Worm (Caenorhabditis elegans) whole organism, L4 larva: ENCODE measurements around the gene F13E9.19.

Experiments used
- D1046.2 ChIP-seq: fragments of 200-800 bp; sonication (Bioruptor generic); IDR thresholded peaks from 2 replicates; pipeline ENCODE4 v1.3.6; 2022; ENCODE audit warnings: missing genetic modification characterization, missing compliant biosample characterization
- T20F7.1 ChIP-seq: fragments of 200-800 bp; sonication (Bioruptor generic); optimal IDR thresholded peaks from 2 replicates; lab custom pipeline; 2018; ENCODE audit warnings: mild to moderate bottlenecking, missing genetic modification characterization, missing compliant biosample characterization
- Y48G9A.11 ChIP-seq: fragments of 200-800 bp; sonication (Bioruptor generic); IDR thresholded peaks from 2 replicates; pipeline ENCODE4 v1.3.6; 2022; ENCODE audit warnings: missing genetic modification reagents, missing genetic modification characterization, missing compliant biosample characterization
- ZK337.2 ChIP-seq: fragments of 200-800 bp; sonication (Bioruptor generic); IDR thresholded peaks from 2 replicates; pipeline ENCODE4 v1.3.6; 2022; ENCODE audit warnings: missing genetic modification reagents, missing genetic modification characterization, missing compliant biosample characterization
- ZK546.5 ChIP-seq, 2 experiments: sonication (generic microtip); optimal IDR thresholded peaks; 2 replicates each; lab custom pipeline; 2017; ENCODE audit warnings: missing biosample characterization in 2 of 2, missing genetic modification characterization in 2 of 2
- ama-1 ChIP-seq: fragments of 150-350 bp; optimal IDR thresholded peaks from 2 replicates; lab custom pipeline; 2014; ENCODE audit warnings: inconsistent platforms, mixed read lengths
- arid-1 ChIP-seq: fragments of 200-800 bp; sonication (Bioruptor generic); conservative IDR thresholded peaks from 2 replicates; pipeline ENCODE4 v1.3.6; 2022; ENCODE audit warnings: missing genetic modification reagents, missing genetic modification characterization, missing compliant biosample characterization
- ceh-20 ChIP-seq: fragments of 200-800 bp; sonication (Bioruptor generic); IDR thresholded peaks from 2 replicates; pipeline ENCODE4 v1.3.6; 2022; ENCODE audit warnings: missing genetic modification reagents, missing genetic modification characterization, missing compliant biosample characterization
- ceh-28 ChIP-seq: fragments of 150-350 bp; optimal IDR thresholded peaks from 2 replicates; lab custom pipeline; 2014; ENCODE audit warnings: missing biosample characterization, missing genetic modification reagents, missing genetic modification characterization
- ceh-62 ChIP-seq: sonication (generic microtip); optimal IDR thresholded peaks from 2 replicates; lab custom pipeline; 2017; ENCODE audit warnings: missing biosample characterization, missing genetic modification characterization
- ceh-82 ChIP-seq: sonication (generic microtip); optimal IDR thresholded peaks from 2 replicates; lab custom pipeline; 2017; ENCODE audit warnings: missing biosample characterization, missing genetic modification characterization
- ces-1 ChIP-seq: fragments of 150-350 bp; sonication (generic microtip); optimal IDR thresholded peaks from 4 replicates; lab custom pipeline; 2014; ENCODE audit warnings: missing biosample characterization, missing genetic modification reagents, missing genetic modification characterization
- cey-2 ChIP-seq: sonication (generic microtip); optimal IDR thresholded peaks from 3 replicates; lab custom pipeline; 2017; ENCODE audit warnings: missing genetic modification characterization, mild to moderate bottlenecking, missing compliant biosample characterization, antibody characterized with exemption, borderline replicate concordance; ENCODE audit not compliant: insufficient read depth
- daf-12 ChIP-seq: fragments of 150-350 bp; optimal IDR thresholded peaks from 2 replicates; lab custom pipeline; 2014; ENCODE audit warnings: missing biosample characterization, missing genetic modification reagents, missing genetic modification characterization
- daf-16 ChIP-seq, 3 experiments: sonication (generic microtip); optimal IDR thresholded peaks; 2 replicates each; lab custom pipeline; 2016 to 2017; ENCODE audit warnings: missing genetic modification characterization in 3 of 3, missing genetic modification reagents in 3 of 3, mild to moderate bottlenecking in 2 of 3, missing compliant biosample characterization in 2 of 3, missing biosample characterization in 1 of 3, moderate library complexity in 1 of 3
- daf-19 ChIP-seq: fragments of 200-800 bp; sonication (Bioruptor generic); conservative IDR thresholded peaks from 2 replicates; pipeline ENCODE4 v1.3.6; 2022; ENCODE audit warnings: missing genetic modification characterization, missing compliant biosample characterization
- dmd-6 ChIP-seq: fragments of 200-800 bp; sonication (Bioruptor generic); IDR thresholded peaks from 2 replicates; pipeline ENCODE4 v1.3.6; 2022; ENCODE audit warnings: missing genetic modification reagents, missing genetic modification characterization, missing compliant biosample characterization
- dpl-1 ChIP-seq: fragments of 150-350 bp; optimal IDR thresholded peaks from 2 replicates; lab custom pipeline; 2014; ENCODE audit warnings: missing biosample characterization, missing genetic modification reagents, missing genetic modification characterization
- egl-27 ChIP-seq: sonication (generic microtip); optimal IDR thresholded peaks from 3 replicates; lab custom pipeline; 2017; ENCODE audit warnings: missing biosample characterization, missing genetic modification reagents, missing genetic modification characterization
- hif-1 ChIP-seq, 2 experiments: sonication (generic microtip); optimal IDR thresholded peaks; 2 replicates each; lab custom pipeline; 2016 to 2017; ENCODE audit warnings: missing compliant biosample characterization in 2 of 2, missing genetic modification characterization in 2 of 2, missing genetic modification reagents in 2 of 2, missing genotype in 2 of 2, mild to moderate bottlenecking in 1 of 2
- hlh-11 ChIP-seq: fragments of 200-800 bp; sonication (Bioruptor generic); optimal IDR thresholded peaks from 2 replicates; lab custom pipeline; 2018; ENCODE audit warnings: mild to moderate bottlenecking, missing genetic modification characterization, missing compliant biosample characterization
- hlh-30 ChIP-seq: sonication (generic microtip); optimal IDR thresholded peaks from 2 replicates; lab custom pipeline; 2017; ENCODE audit warnings: antibody characterized with exemption, mild to moderate bottlenecking, missing genetic modification characterization, missing compliant biosample characterization; ENCODE audit not compliant: insufficient read depth
- hmg-1.1 ChIP-seq: fragments of 200-800 bp; sonication (Bioruptor generic); IDR thresholded peaks from 2 replicates; pipeline ENCODE4 v1.3.6; 2022; ENCODE audit warnings: missing genetic modification reagents, missing genetic modification characterization, missing compliant biosample characterization
- lim-7 ChIP-seq: fragments of 200-800 bp; sonication (Bioruptor generic); IDR thresholded peaks from 2 replicates; pipeline ENCODE4 v1.3.6; 2022; ENCODE audit warnings: missing genetic modification characterization, missing compliant biosample characterization
- lin-1 ChIP-seq: fragments of 200-800 bp; sonication (Bioruptor generic); IDR thresholded peaks from 2 replicates; pipeline ENCODE4 v1.3.6; 2022; ENCODE audit warnings: missing genetic modification reagents, missing genetic modification characterization, missing compliant biosample characterization
- lin-15B ChIP-seq: fragments of 150-350 bp; sonication (generic microtip); optimal IDR thresholded peaks from 3 replicates; lab custom pipeline; 2014; ENCODE audit warnings: missing biosample characterization, missing genetic modification characterization
- lin-29 ChIP-seq: fragments of 200-800 bp; sonication (Bioruptor generic); IDR thresholded peaks from 2 replicates; pipeline ENCODE4 v1.3.6; 2022; ENCODE audit warnings: missing genetic modification reagents, missing genetic modification characterization, missing compliant biosample characterization
- lsy-2 ChIP-seq, 2 experiments: fragments of 150-350 bp in 1 of 2; sonication (generic microtip) in 1 of 2; optimal IDR thresholded peaks; 2 replicates each; lab custom pipeline; 2014 to 2017; ENCODE audit warnings: missing biosample characterization in 2 of 2, missing genetic modification characterization in 2 of 2
- madf-9 ChIP-seq: fragments of 200-800 bp; sonication (Bioruptor generic); conservative IDR thresholded peaks from 2 replicates; pipeline ENCODE4 v1.3.6; 2022; ENCODE audit warnings: missing genetic modification reagents, missing genetic modification characterization, missing compliant biosample characterization
- mdt-29 ChIP-seq: fragments of 200-800 bp; sonication (Bioruptor generic); IDR thresholded peaks from 2 replicates; pipeline ENCODE4 v1.3.6; 2022; ENCODE audit warnings: missing genetic modification reagents, missing genetic modification characterization, missing compliant biosample characterization
- mep-1 ChIP-seq: fragments of 150-350 bp; sonication (generic microtip); optimal IDR thresholded peaks from 3 replicates; lab custom pipeline; 2014; ENCODE audit warnings: missing biosample characterization, missing genetic modification characterization
- mxl-2 ChIP-seq: fragments of 200-800 bp; sonication (Bioruptor generic); conservative IDR thresholded peaks from 2 replicates; pipeline ENCODE4 v1.3.6; 2022; ENCODE audit warnings: missing genetic modification reagents, missing genetic modification characterization, missing compliant biosample characterization
- mxl-3 ChIP-seq: fragments of 200-800 bp; sonication (Bioruptor generic); optimal IDR thresholded peaks from 2 replicates; lab custom pipeline; 2018; ENCODE audit warnings: mild to moderate bottlenecking, missing genetic modification characterization, missing compliant biosample characterization
- nhr-102 ChIP-seq: sonication (generic microtip); optimal IDR thresholded peaks from 2 replicates; lab custom pipeline; 2016; ENCODE audit warnings: mild to moderate bottlenecking, missing genetic modification characterization, moderate library complexity, missing compliant biosample characterization
- nhr-25 ChIP-seq: sonication (generic microtip); optimal IDR thresholded peaks from 2 replicates; lab custom pipeline; 2017; ENCODE audit warnings: missing genetic modification characterization, mild to moderate bottlenecking, missing compliant biosample characterization, antibody characterized with exemption, moderate library complexity, borderline replicate concordance; ENCODE audit not compliant: insufficient read depth
- nhr-28 ChIP-seq: fragments of 150-350 bp; optimal IDR thresholded peaks from 2 replicates; lab custom pipeline; 2014; ENCODE audit warnings: missing biosample characterization, missing genetic modification characterization
- rbr-2 ChIP-seq: sonication (generic microtip); optimal IDR thresholded peaks from 2 replicates; lab custom pipeline; 2016; ENCODE audit warnings: missing genotype, missing genetic modification characterization, missing compliant biosample characterization
- sdz-12 ChIP-seq: fragments of 200-800 bp; sonication (Bioruptor generic); optimal IDR thresholded peaks from 2 replicates; lab custom pipeline; 2018; ENCODE audit warnings: mild to moderate bottlenecking, missing genetic modification characterization, missing compliant biosample characterization
- set-16 ChIP-seq: fragments of 200-800 bp; sonication (Bioruptor generic); IDR thresholded peaks from 2 replicates; pipeline ENCODE4 v1.3.6; 2022; ENCODE audit warnings: missing genetic modification reagents, missing genetic modification characterization, missing compliant biosample characterization
- spr-1 ChIP-seq: sonication (generic microtip); optimal IDR thresholded peaks from 2 replicates; lab custom pipeline; 2016; ENCODE audit warnings: mild to moderate bottlenecking, missing genetic modification characterization, missing compliant biosample characterization
- tag-97 ChIP-seq: fragments of 200-800 bp; sonication (Bioruptor generic); IDR thresholded peaks from 2 replicates; pipeline ENCODE4 v1.3.6; 2022; ENCODE audit warnings: missing genetic modification characterization, missing compliant biosample characterization
- tra-1 ChIP-seq: fragments of 200-800 bp; sonication (Bioruptor generic); IDR thresholded peaks from 2 replicates; pipeline ENCODE4 v1.3.6; 2022; ENCODE audit warnings: missing genetic modification reagents, missing genetic modification characterization, missing compliant biosample characterization
- unc-130 ChIP-seq: sonication (generic microtip); optimal IDR thresholded peaks from 2 replicates; lab custom pipeline; 2016; ENCODE audit warnings: missing genetic modification reagents, missing genetic modification characterization, missing compliant biosample characterization
- zag-1 ChIP-seq: fragments of 150-350 bp; optimal IDR thresholded peaks from 2 replicates; lab custom pipeline; 2014; ENCODE audit warnings: missing biosample characterization, missing genetic modification characterization
- zfp-3 ChIP-seq: fragments of 200-800 bp; sonication (Bioruptor generic); conservative IDR thresholded peaks from 2 replicates; pipeline ENCODE4 v1.3.6; 2022; ENCODE audit warnings: missing genetic modification reagents, missing genetic modification characterization, missing compliant biosample characterization
- zip-11 ChIP-seq: fragments of 200-800 bp; sonication (Bioruptor generic); IDR thresholded peaks from 2 replicates; pipeline ENCODE4 v1.3.6; 2022; ENCODE audit warnings: missing genetic modification characterization, missing compliant biosample characterization
- zip-2 ChIP-seq: fragments of 150-350 bp; optimal IDR thresholded peaks from 2 replicates; lab custom pipeline; 2014; ENCODE audit warnings: missing biosample characterization, missing genetic modification characterization
- ztf-11 ChIP-seq: fragments of 150-350 bp; optimal IDR thresholded peaks from 2 replicates; lab custom pipeline; 2014; ENCODE audit warnings: missing biosample characterization, missing genetic modification characterization
- ztf-7 ChIP-seq: fragments of 150-350 bp; optimal IDR thresholded peaks from 2 replicates; lab custom pipeline; 2014; ENCODE audit warnings: missing biosample characterization, missing genetic modification characterization

The F13E9.19 gene

DNA sequence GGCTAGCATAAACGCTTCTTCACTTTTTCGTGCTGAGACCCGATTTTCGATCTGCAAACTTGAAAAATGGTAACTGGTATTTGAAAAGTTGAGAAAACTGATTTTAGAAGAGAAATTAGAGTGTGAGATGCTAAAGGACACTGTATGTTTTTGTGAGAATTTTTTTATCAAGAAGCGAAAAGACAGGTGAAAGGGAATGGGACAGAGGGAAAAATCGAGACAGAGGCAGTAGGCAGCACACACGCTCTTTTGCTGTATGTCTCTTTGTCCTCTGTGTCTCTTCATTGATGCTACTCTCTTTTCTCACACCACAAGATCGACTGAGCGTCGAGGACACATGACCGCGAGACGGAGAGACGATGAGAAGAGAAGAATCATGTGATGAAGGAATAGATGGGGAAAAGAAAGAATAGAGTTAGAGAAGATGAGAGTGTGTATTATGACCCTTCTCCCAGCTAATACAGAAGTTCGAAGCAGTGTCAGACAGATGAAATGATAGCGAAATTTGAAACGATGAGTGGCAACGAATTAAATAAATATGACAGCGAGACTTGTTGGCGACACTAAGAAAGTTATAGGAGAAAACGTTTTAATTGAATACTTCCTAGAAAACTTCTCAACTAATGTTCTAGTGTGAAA lies 36.8 kb downstream of the F13E9.19 start, which contains the start of gene lgg-2 (continued):
- TF ChIP-seq zip-11 (GFP tag; lab: Robert Waterston, UW) (no peak), zag-1 (tag; lab: Kevin White, UChicago) (peak; percentile 26), dmd-6 (GFP tag; lab: Robert Waterston, UW) (peak; percentile 97), unc-130 (GFP tag; lab: Kevin White, UChicago) (no peak), ces-1 (GFP tag; lab: Kevin White, UChicago) (no peak), cey-2 (tag; lab: Kevin White, UChicago) (peak; percentile 63), hif-1 (tag; optimal IDR thresholded peaks at IDR 0.05; lab: Kevin White, UChicago) (peak; percentile 24 to 77), mxl-3 (GFP tag; lab: Kevin White, UChicago) (peak; percentile 84), nhr-102 (tag; lab: Kevin White, UChicago) (peak; percentile 92), madf-9 (GFP tag; lab: Robert Waterston, UW) (peak; percentile 25; the same call in 1 of the 2 replicates), egl-27 (tag; lab: Kevin White, UChicago) (no peak), hlh-30 (peak; percentile 100), daf-19 (GFP tag; lab: Robert Waterston, UW) (no peak), tra-1 (GFP tag; lab: Robert Waterston, UW) (peak; percentile 92), hmg-1.1 (GFP tag; lab: Robert Waterston, UW) (peak; percentile 87), ceh-82 (tag; lab: Kevin White, UChicago) (no peak), mep-1 (peak; percentile 97), rbr-2 (tag; lab: Kevin White, UChicago) (no peak), tag-97 (no peak), hlh-11 (tag; lab: Kevin White, UChicago) (peak; percentile 100), ama-1 (lab: Kevin White, UChicago) (peak; percentile 19), lsy-2 (tag; optimal IDR thresholded peaks at IDR 0.05; lab: Kevin White, UChicago) (peak; percentile 88 to 95), mxl-2 (0 out of 2 replicates have a peak, but pooled peaks have one; percentile 31), daf-16 (GFP tag; optimal IDR thresholded peaks at IDR 0.05; lab: Kevin White, UChicago) (peak; percentile 63 to 70), daf-16 (tag; optimal IDR thresholded peaks at IDR 0.05; lab: Kevin White, UChicago) (peak; percentile 93), T20F7.1 (GFP tag; lab: Kevin White, UChicago) (peak; percentile 83), lin-15B (tag; lab: Kevin White, UChicago) (no peak), set-16 (GFP tag; lab: Robert Waterston, UW) (peak; percentile 76), ceh-62 (no peak), lim-7 (GFP tag; lab: Robert Waterston, UW) (no peak), ZK337.2 (GFP tag; lab: Robert Waterston, UW) (no peak), dpl-1 (GFP tag; lab: Kevin White, UChicago) (peak; percentile 66), ceh-20 (GFP tag; lab: Robert Waterston, UW) (peak; percentile 87), daf-12 (no peak), mdt-29 (GFP tag; lab: Robert Waterston, UW) (peak; percentile 93), ztf-7 (tag; lab: Kevin White, UChicago) (peak; percentile 85), D1046.2 (no peak), spr-1 (peak; percentile 82), Y48G9A.11 (no peak), arid-1 (peak; percentile 69; the same call in 1 of the 2 replicates), ztf-11 (tag; lab: Kevin White, UChicago) (no peak), zip-2 (tag; lab: Kevin White, UChicago) (no peak), lin-29 (GFP tag; lab: Robert Waterston, UW) (peak; percentile 54; the same call in 1 of the 2 replicates), ceh-28 (tag; lab: Kevin White, UChicago) (peak; percentile 75), ZK546.5 (tag; optimal IDR thresholded peaks at IDR 0.05; lab: Kevin White, UChicago) (no peak), zfp-3 (GFP tag; lab: Robert Waterston, UW) (peak; percentile 89), lin-1 (peak; percentile 91), nhr-25 (tag; lab: Kevin White, UChicago) (peak; percentile 86), sdz-12 (no peak), nhr-28 (peak; percentile 96)
